Worm (Caenorhabditis elegans) whole organism, young adult: ENCODE data around the gene C29G2.6.

Experiments
- B0019.2 ChIP-seq: fragments of 200-800 bp; sonication (Bioruptor generic); conservative IDR thresholded peaks from 2 replicates; pipeline ENCODE4 v1.3.6; 2022; ENCODE audit warnings: missing genetic modification reagents, missing genetic modification characterization, missing compliant biosample characterization
- B0261.1 ChIP-seq: sonication (generic microtip); optimal IDR thresholded peaks from 2 replicates; lab custom pipeline; 2016; ENCODE audit warnings: mild to moderate bottlenecking, missing genetic modification characterization, moderate library complexity, missing compliant biosample characterization
- C06A6.2 ChIP-seq: fragments of 200-800 bp; sonication (Bioruptor generic); conservative IDR thresholded peaks from 2 replicates; pipeline ENCODE4 v1.3.6; 2022; ENCODE audit warnings: missing genetic modification characterization, missing compliant biosample characterization
- F33H1.4 ChIP-seq: fragments of 200-800 bp; sonication (Bioruptor generic); IDR thresholded peaks from 2 replicates; pipeline ENCODE4 v1.3.6; 2022; ENCODE audit warnings: missing genetic modification reagents, missing genetic modification characterization, missing compliant biosample characterization
- F55B11.4 ChIP-seq: sonication (generic microtip); optimal IDR thresholded peaks from 2 replicates; lab custom pipeline; 2016; ENCODE audit warnings: missing compliant biosample characterization, missing genetic modification characterization, borderline replicate concordance; ENCODE audit not compliant: insufficient read depth
- F57A8.1 ChIP-seq: fragments of 200-800 bp; sonication (Bioruptor generic); optimal IDR thresholded peaks from 2 replicates; lab custom pipeline; 2018; ENCODE audit warnings: mild to moderate bottlenecking, missing genetic modification characterization, moderate library complexity, missing compliant biosample characterization
- K12H6.12 ChIP-seq: fragments of 200-800 bp; sonication (Bioruptor generic); optimal IDR thresholded peaks from 2 replicates; lab custom pipeline; 2018; ENCODE audit warnings: mild to moderate bottlenecking, missing genetic modification characterization, missing compliant biosample characterization
- Y79H2A.3 ChIP-seq: fragments of 200-800 bp; sonication (Bioruptor generic); conservative IDR thresholded peaks from 2 replicates; pipeline ENCODE4 v1.3.6; 2022; ENCODE audit warnings: missing genetic modification reagents, missing genetic modification characterization, missing compliant biosample characterization
- ZK185.1 ChIP-seq: sonication (generic microtip); optimal IDR thresholded peaks from 2 replicates; lab custom pipeline; 2016; ENCODE audit warnings: mild to moderate bottlenecking, missing genetic modification characterization, missing compliant biosample characterization; ENCODE audit not compliant: poor library complexity, severe bottlenecking
- attf-3 ChIP-seq: fragments of 200-800 bp; sonication (Bioruptor generic); conservative IDR thresholded peaks from 2 replicates; pipeline ENCODE4 v1.3.6; 2022; ENCODE audit warnings: missing genetic modification reagents, missing genetic modification characterization, missing compliant biosample characterization
- ceh-91 ChIP-seq: fragments of 200-800 bp; sonication (Bioruptor generic); IDR thresholded peaks from 2 replicates; pipeline ENCODE4 v1.3.6; 2022; ENCODE audit warnings: missing genetic modification reagents, missing genetic modification characterization, missing compliant biosample characterization
- egl-18 ChIP-seq: fragments of 200-800 bp; sonication (Bioruptor generic); IDR thresholded peaks from 2 replicates; pipeline ENCODE4 v1.3.6; 2022; ENCODE audit warnings: missing genetic modification reagents, missing genetic modification characterization, missing compliant biosample characterization
- ekl-4 ChIP-seq: fragments of 200-800 bp; sonication (Bioruptor generic); IDR thresholded peaks from 2 replicates; pipeline ENCODE4 v1.3.6; 2022; ENCODE audit warnings: missing genetic modification reagents, missing genetic modification characterization, missing compliant biosample characterization
- fkh-3 ChIP-seq: sonication (generic microtip); optimal IDR thresholded peaks from 2 replicates; lab custom pipeline; 2016; ENCODE audit warnings: mild to moderate bottlenecking, missing genetic modification characterization, missing compliant biosample characterization
- hmg-1.2 ChIP-seq: fragments of 200-800 bp; sonication (Bioruptor generic); IDR thresholded peaks from 2 replicates; pipeline ENCODE4 v1.3.6; 2022; ENCODE audit warnings: missing genetic modification reagents, missing genetic modification characterization, missing compliant biosample characterization
- hmg-20 ChIP-seq: fragments of 200-800 bp; sonication (Bioruptor generic); IDR thresholded peaks from 2 replicates; pipeline ENCODE4 v1.3.6; 2022; ENCODE audit warnings: missing genetic modification reagents, missing genetic modification characterization, missing compliant biosample characterization
- lin-35 ChIP-seq, 3 experiments: fragments of 150-350 bp in 2 of 3; sonication (generic microtip) in 1 of 3; optimal IDR thresholded peaks; 2 replicates each; lab custom pipeline; 2014 to 2018; ENCODE audit warnings: missing biosample characterization in 3 of 3, missing genetic modification characterization in 3 of 3, missing genetic modification reagents in 3 of 3
- lsy-27 ChIP-seq: sonication (generic microtip); optimal IDR thresholded peaks from 2 replicates; lab custom pipeline; 2017; ENCODE audit warnings: missing genetic modification characterization, mild to moderate bottlenecking, missing compliant biosample characterization, antibody characterized with exemption, missing genotype, borderline replicate concordance; ENCODE audit not compliant: insufficient read depth
- mcd-1 ChIP-seq: fragments of 200-800 bp; sonication (Bioruptor generic); IDR thresholded peaks from 2 replicates; pipeline ENCODE4 v1.3.6; 2022; ENCODE audit warnings: missing genetic modification reagents, missing genetic modification characterization, missing compliant biosample characterization
- mes-4 ChIP-seq: sonication (generic microtip); optimal IDR thresholded peaks from 2 replicates; lab custom pipeline; 2016; ENCODE audit warnings: missing genotype, missing genetic modification characterization, missing compliant biosample characterization
- nhr-80 ChIP-seq: sonication (generic microtip); optimal IDR thresholded peaks from 2 replicates; lab custom pipeline; 2016; ENCODE audit warnings: missing genetic modification characterization, missing compliant biosample characterization
- repo-1 ChIP-seq: sonication (generic microtip); optimal IDR thresholded peaks from 2 replicates; lab custom pipeline; 2017; ENCODE audit warnings: mild to moderate bottlenecking, missing genetic modification characterization, missing compliant biosample characterization
- snpc-1.1 ChIP-seq: sonication (generic microtip); optimal IDR thresholded peaks from 2 replicates; lab custom pipeline; 2017; ENCODE audit warnings: missing genetic modification characterization, mild to moderate bottlenecking, missing compliant biosample characterization, antibody characterized with exemption, moderate library complexity, missing genotype, missing genetic modification reagents; ENCODE audit not compliant: insufficient read depth
- snpc-1.3 ChIP-seq: sonication (generic microtip); optimal IDR thresholded peaks from 2 replicates; lab custom pipeline; 2017; ENCODE audit warnings: missing genetic modification characterization, mild to moderate bottlenecking, missing compliant biosample characterization, antibody characterized with exemption, moderate library complexity, missing genotype, missing genetic modification reagents; ENCODE audit not compliant: insufficient read depth
- snpc-4 ChIP-seq, 5 experiments: fragments of 150-350 bp in 1 of 5; sonication (generic microtip) in 4 of 5; optimal IDR thresholded peaks; 2 replicates each; lab custom pipeline; 2014 to 2018; ENCODE audit warnings: missing genetic modification characterization in 5 of 5, missing biosample characterization in 3 of 5, antibody characterized with exemption in 2 of 5, mild to moderate bottlenecking in 2 of 5, missing compliant biosample characterization in 2 of 5, missing genotype in 2 of 5, moderate library complexity in 2 of 5, missing genetic modification reagents in 1 of 5
- unc-62 ChIP-seq: fragments of 150-350 bp; optimal IDR thresholded peaks from 2 replicates; lab custom pipeline; 2014; ENCODE audit warnings: missing biosample characterization, missing genetic modification reagents, missing genetic modification characterization
- xnd-1 ChIP-seq: sonication (generic microtip); optimal IDR thresholded peaks from 2 replicates; lab custom pipeline; 2016; ENCODE audit warnings: missing genotype, missing genetic modification reagents, missing genetic modification characterization, missing compliant biosample characterization
- zfh-2 ChIP-seq: fragments of 200-800 bp; sonication (Bioruptor generic); conservative IDR thresholded peaks from 2 replicates; pipeline ENCODE4 v1.3.6; 2022; ENCODE audit warnings: missing genetic modification reagents, missing genetic modification characterization, missing compliant biosample characterization
- ztf-26 ChIP-seq: sonication (generic microtip); optimal IDR thresholded peaks from 2 replicates; lab custom pipeline; 2017; ENCODE audit warnings: missing genetic modification characterization, missing compliant biosample characterization

C29G2.6 gene

DNA sequence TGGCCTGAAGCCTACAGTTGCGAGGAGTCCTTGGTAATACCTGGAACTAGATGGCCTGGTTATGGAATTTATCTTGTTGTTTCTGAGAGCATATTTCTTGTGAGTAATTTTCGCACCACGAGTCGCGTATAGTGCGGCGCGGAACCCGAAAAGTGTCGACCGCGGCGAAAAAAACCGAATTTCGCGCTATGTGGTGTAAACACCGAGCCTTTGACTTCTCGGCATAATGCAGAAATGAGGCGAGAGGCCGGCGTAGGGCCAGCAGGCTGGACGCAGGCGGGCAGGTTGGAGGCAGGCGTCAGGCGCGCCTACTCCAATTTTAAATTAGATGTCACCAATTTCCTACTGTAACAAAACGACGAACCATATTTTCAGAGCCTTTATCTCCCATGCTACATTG lies 10.0 kb downstream of the C29G2.6 start:
- TF ChIP-seq snpc-1.1 (tag; lab: Kevin White, UChicago) (peak; percentile 32), mcd-1 (GFP tag; lab: Robert Waterston, UW) (0 out of 2 replicates have a peak, but pooled peaks have one; percentile 14), hmg-1.2 (GFP tag; lab: Robert Waterston, UW) (peak; percentile 53), zfh-2 (peak; percentile 79), egl-18 (0 out of 2 replicates have a peak, but pooled peaks have one; percentile 27), xnd-1 (tag; lab: Kevin White, UChicago) (no peak), snpc-4 (GFP tag; optimal IDR thresholded peaks at IDR 0.05; lab: Kevin White, UChicago) (no peak), snpc-4 (tag; optimal IDR thresholded peaks at IDR 0.05; lab: Kevin White, UChicago) (peak in 2 of 4 experiments; percentile 63 to 80), snpc-1.3 (tag; lab: Kevin White, UChicago) (no peak), B0019.2 (GFP tag; lab: Robert Waterston, UW) (no peak)

DNA sequence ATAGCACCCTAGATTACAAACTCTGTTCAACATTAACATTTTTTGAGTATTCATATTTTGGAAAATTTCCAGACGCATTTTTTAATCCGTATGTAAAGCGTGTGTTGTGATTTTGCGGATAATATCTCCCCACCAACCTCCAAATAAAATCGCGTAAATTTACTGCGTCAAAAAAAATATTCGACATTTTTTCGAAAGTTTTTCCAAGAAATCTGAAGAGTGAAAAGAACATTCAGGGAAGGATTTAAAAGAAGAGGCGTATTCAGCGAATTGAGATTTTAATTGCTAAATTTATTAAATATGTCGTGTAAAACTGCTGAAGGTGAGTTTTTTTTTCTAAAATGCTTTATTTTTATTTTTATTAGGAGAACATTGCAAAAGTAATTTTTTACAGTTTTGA lies 11.8 kb downstream of the C29G2.6 start, which contains the start of gene nhr-290:
Gene nhr-290, plus strand, starts transcription at position 301 of the 400 bp plus-strand sequence.
- TF ChIP-seq nhr-80, result no peak
- TF ChIP-seq mes-4 (tag; lab: Kevin White, UChicago), result no peak
- TF ChIP-seq ekl-4 (GFP tag; lab: Robert Waterston, UW), result no peak
- no peak for TF ChIP-seq lin-35 (GFP tag; optimal IDR thresholded peaks at IDR 0.05; lab: Kevin White, UChicago)
- TF ChIP-seq fkh-3 (tag; lab: Kevin White, UChicago), result no peak
- no peak for TF ChIP-seq lsy-27 (tag; lab: Kevin White, UChicago)
- no peak for TF ChIP-seq F33H1.4 (GFP tag; lab: Robert Waterston, UW)
- no peak for TF ChIP-seq F55B11.4
- TF ChIP-seq unc-62 (GFP tag; lab: Kevin White, UChicago), result no peak
- TF ChIP-seq C06A6.2 (GFP tag; lab: Robert Waterston, UW), result no peak
- TF ChIP-seq ceh-91, result no peak
- no peak for TF ChIP-seq attf-3 (GFP tag; lab: Robert Waterston, UW)
- no peak for TF ChIP-seq ztf-26
- TF ChIP-seq mcd-1 (GFP tag; lab: Robert Waterston, UW), result no peak

DNA sequence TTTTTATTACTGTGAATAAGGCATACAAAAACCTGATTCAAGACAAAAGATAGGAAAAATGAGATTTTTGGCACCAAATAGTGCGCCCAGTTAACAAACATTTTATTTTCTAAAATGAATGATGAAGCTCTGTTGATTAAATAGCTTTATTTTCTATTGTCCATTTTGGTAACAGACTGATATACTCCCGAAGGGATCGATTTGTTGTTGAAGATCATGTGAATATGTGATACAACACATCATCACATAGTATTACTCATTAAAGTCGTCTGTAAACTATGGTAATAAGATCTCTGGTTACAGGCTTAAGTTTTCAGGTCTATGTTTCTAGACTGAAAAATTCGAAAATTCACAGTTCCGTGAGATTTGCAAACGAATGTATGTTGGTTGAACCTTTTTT lies 12.6 kb downstream of the C29G2.6 start, which contains the start of gene srj-20:
Gene srj-20, minus strand, starts transcription at position 101 of the 400 bp plus-strand sequence.
- no peak for TF ChIP-seq snpc-1.3 (tag; lab: Kevin White, UChicago)
- no peak for TF ChIP-seq repo-1 (tag; lab: Kevin White, UChicago)
- TF ChIP-seq hmg-20 (GFP tag; lab: Robert Waterston, UW), result no peak
- TF ChIP-seq B0261.1 (tag; lab: Kevin White, UChicago), result no peak
- TF ChIP-seq F57A8.1 (GFP tag; lab: Kevin White, UChicago), result no peak

DNA sequence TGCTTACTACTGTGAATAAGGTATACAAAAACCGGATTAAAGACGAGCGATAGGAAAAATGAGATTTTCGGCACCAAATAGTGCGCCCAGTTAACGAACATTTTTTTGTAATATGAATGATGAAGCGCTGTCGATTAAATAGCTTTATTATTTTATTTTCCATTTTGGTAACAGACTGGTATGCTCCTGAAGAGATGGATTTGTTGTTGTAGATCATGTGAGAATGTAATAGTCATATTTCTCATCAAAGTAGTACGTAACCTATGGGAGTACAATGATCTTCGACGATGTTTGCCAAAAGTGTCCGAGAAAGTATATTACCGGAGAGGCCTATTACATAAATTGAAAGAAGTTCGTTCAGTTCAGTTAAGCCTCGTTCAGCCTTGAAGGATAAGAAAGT lies 15.1 kb downstream of the C29G2.6 start, which contains the start of gene srj-19:
Gene srj-19, minus strand, starts transcription at position 101 of the 400 bp plus-strand sequence.
- TF ChIP-seq K12H6.12 (tag; lab: Kevin White, UChicago), result no peak
- TF ChIP-seq, all 124 proteins: peak for 0

DNA sequence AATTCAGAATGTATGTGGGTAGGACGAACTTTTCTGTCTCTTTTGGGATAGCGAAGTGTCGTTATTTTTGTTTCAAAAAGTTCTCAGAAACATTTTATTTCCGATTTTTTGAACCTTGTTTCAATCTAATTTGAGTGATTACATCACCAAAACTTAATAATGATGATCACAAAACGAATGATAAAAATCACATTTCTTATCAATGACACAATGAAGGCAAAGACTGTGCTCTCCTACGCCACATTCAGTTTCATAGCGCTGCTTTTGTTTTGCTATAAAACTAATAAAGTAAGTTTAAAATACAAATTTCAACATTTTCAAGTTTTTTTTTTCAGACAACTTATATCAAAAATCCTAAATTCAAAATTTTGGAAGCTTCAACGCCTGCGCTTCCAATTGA lies 20.2 kb downstream of the C29G2.6 start, which contains the start of gene Y45G12C.1:
Gene Y45G12C.1, plus strand, starts transcription at position 159 of the 400 bp plus-strand sequence.
- TF ChIP-seq Y79H2A.3 (GFP tag; lab: Robert Waterston, UW), result no peak
- peak; percentile 60 for TF ChIP-seq nhr-80
- no peak for TF ChIP-seq ZK185.1
